Fruit fly (Drosophila melanogaster) whole organism, prepupa: Measurements from ENCODE around the gene CG33687.
A peak's percentile ranks its signal among the peaks of the same experiment; 100 is the strongest.

ENCODE experiments used
- Blimp-1 ChIP-seq: fragments of 200-800 bp; sonication (Bioruptor generic); optimal IDR thresholded peaks from 3 replicates; lab custom pipeline; 2017; ENCODE audit warnings: missing biosample characterization, missing genetic modification characterization, mild to moderate bottlenecking, moderate library complexity, missing genetic modification reagents
- CG11294 ChIP-seq: fragments of 200-800 bp; sonication (Bioruptor generic); IDR thresholded peaks from 2 replicates; pipeline ENCODE4 v1.3.6; 2022; ENCODE audit warnings: missing biosample characterization, missing genetic modification characterization
- CG11762 ChIP-seq: fragments of 200-800 bp; sonication (Bioruptor generic); optimal IDR thresholded peaks from 3 replicates; lab custom pipeline; 2016; ENCODE audit warnings: missing biosample characterization, missing genetic modification characterization; ENCODE audit not compliant: insufficient read depth
- CG11902 ChIP-seq: fragments of 200-800 bp; sonication (Bioruptor generic); optimal IDR thresholded peaks from 3 replicates; lab custom pipeline; 2016; ENCODE audit warnings: missing biosample characterization, missing genetic modification characterization
- CG15336 ChIP-seq: fragments of 200-800 bp; sonication (Bioruptor generic); IDR thresholded peaks from 2 replicates; pipeline ENCODE4 v1.3.6; 2022; ENCODE audit warnings: missing biosample characterization, missing genetic modification characterization
- CG1621 ChIP-seq: fragments of 200-800 bp; sonication (Bioruptor generic); optimal IDR thresholded peaks from 3 replicates; lab custom pipeline; 2018; ENCODE audit warnings: missing biosample characterization, mild to moderate bottlenecking, missing genetic modification characterization
- CG16779 ChIP-seq: fragments of 200-800 bp; sonication (Bioruptor generic); optimal IDR thresholded peaks from 3 replicates; lab custom pipeline; 2017; ENCODE audit warnings: missing biosample characterization, mild to moderate bottlenecking, missing genetic modification characterization
- CG3032 ChIP-seq: fragments of 200-800 bp; optimal IDR thresholded peaks from 2 replicates; lab custom pipeline; 2019; ENCODE audit warnings: missing biosample characterization, mild to moderate bottlenecking, missing genetic modification characterization, moderate library complexity
- CG31627 ChIP-seq: fragments of 200-800 bp; sonication (Bioruptor generic); optimal IDR thresholded peaks from 3 replicates; lab custom pipeline; 2016; ENCODE audit warnings: missing biosample characterization, missing genetic modification characterization
- CG32006 ChIP-seq: fragments of 200-800 bp; sonication (Bioruptor generic); optimal IDR thresholded peaks from 3 replicates; lab custom pipeline; 2017; ENCODE audit warnings: missing biosample characterization, mild to moderate bottlenecking, missing genetic modification characterization
- CG34406 ChIP-seq: fragments of 200-800 bp; sonication (Bioruptor generic); optimal IDR thresholded peaks from 3 replicates; lab custom pipeline; 2016; ENCODE audit warnings: missing biosample characterization, missing genetic modification characterization
- CG3919 ChIP-seq: fragments of 200-800 bp; sonication (Bioruptor generic); optimal IDR thresholded peaks from 3 replicates; lab custom pipeline; 2016; ENCODE audit warnings: missing biosample characterization, missing genetic modification characterization
- CG4318 ChIP-seq: fragments of 200-800 bp; sonication (Bioruptor generic); optimal IDR thresholded peaks from 3 replicates; lab custom pipeline; 2017; ENCODE audit warnings: missing biosample characterization, mild to moderate bottlenecking, missing genetic modification characterization
- CG6163 ChIP-seq: fragments of 200-800 bp; sonication (Bioruptor generic); IDR thresholded peaks from 3 replicates; pipeline ENCODE4 v1.3.6; 2022; ENCODE audit warnings: missing biosample characterization, missing genetic modification characterization
- CG6276 ChIP-seq: fragments of 200-800 bp; sonication (Bioruptor generic); optimal IDR thresholded peaks from 2 replicates; lab custom pipeline; 2017; ENCODE audit warnings: missing biosample characterization, mild to moderate bottlenecking, missing genetic modification characterization
- CG6792 ChIP-seq: fragments of 200-800 bp; sonication (Bioruptor generic); optimal IDR thresholded peaks from 3 replicates; lab custom pipeline; 2016; ENCODE audit warnings: missing biosample characterization, missing genetic modification characterization
- CG6808 ChIP-seq: fragments of 200-800 bp; sonication (Bioruptor generic); optimal IDR thresholded peaks from 3 replicates; lab custom pipeline; 2017; ENCODE audit warnings: missing biosample characterization, missing genetic modification characterization, mild to moderate bottlenecking, moderate library complexity, missing genetic modification reagents
- CG6854 ChIP-seq: fragments of 200-800 bp; sonication (Bioruptor generic); optimal IDR thresholded peaks from 2 replicates; lab custom pipeline; 2017; ENCODE audit warnings: missing biosample characterization, mild to moderate bottlenecking, missing genetic modification characterization
- CG7368 ChIP-seq: fragments of 200-800 bp; sonication (Bioruptor generic); optimal IDR thresholded peaks from 3 replicates; lab custom pipeline; 2016; ENCODE audit warnings: missing biosample characterization, missing genetic modification characterization
- CG8119 ChIP-seq: fragments of 200-800 bp; sonication (Bioruptor generic); IDR thresholded peaks from 3 replicates; pipeline ENCODE4 v1.3.6; 2022; ENCODE audit warnings: missing biosample characterization, missing genetic modification characterization
- CG8632 ChIP-seq: fragments of 200-800 bp; sonication (Bioruptor generic); optimal IDR thresholded peaks from 3 replicates; lab custom pipeline; 2016; ENCODE audit warnings: missing biosample characterization, missing genetic modification characterization
- CG9139 ChIP-seq: fragments of 200-800 bp; sonication (Bioruptor generic); optimal IDR thresholded peaks from 3 replicates; lab custom pipeline; 2017; ENCODE audit warnings: missing biosample characterization, mild to moderate bottlenecking, missing genetic modification characterization
- Eip75B ChIP-seq: fragments of 200-800 bp; sonication (Bioruptor generic); optimal IDR thresholded peaks from 3 replicates; lab custom pipeline; 2016; ENCODE audit warnings: missing biosample characterization, missing genetic modification characterization
- Eip93F ChIP-seq: fragments of 200-800 bp; sonication (Bioruptor generic); optimal IDR thresholded peaks from 2 replicates; lab custom pipeline; 2016; ENCODE audit warnings: missing biosample characterization, mild to moderate bottlenecking, missing genetic modification characterization
- Ets21C ChIP-seq: fragments of 200-800 bp; sonication (Bioruptor generic); optimal IDR thresholded peaks from 3 replicates; lab custom pipeline; 2016; ENCODE audit warnings: missing biosample characterization, missing genetic modification characterization
- Ets96B ChIP-seq: fragments of 200-800 bp; optimal IDR thresholded peaks from 2 replicates; lab custom pipeline; 2019; ENCODE audit warnings: missing biosample characterization, mild to moderate bottlenecking, missing genetic modification characterization, moderate library complexity
- Gug ChIP-seq: fragments of 200-800 bp; sonication (Bioruptor generic); IDR thresholded peaks from 2 replicates; pipeline ENCODE4 v1.3.6; 2022; ENCODE audit warnings: missing biosample characterization, missing genetic modification characterization
- Hr38 ChIP-seq: sonication (Bioruptor generic); optimal IDR thresholded peaks from 2 replicates; lab custom pipeline; 2016; ENCODE audit warnings: missing biosample characterization, missing genetic modification characterization
- Hr4 ChIP-seq: fragments of 200-800 bp; sonication (Bioruptor generic); optimal IDR thresholded peaks from 3 replicates; lab custom pipeline; 2016; ENCODE audit warnings: missing biosample characterization, missing genetic modification characterization
- Lpt ChIP-seq: fragments of 200-800 bp; sonication (Bioruptor generic); optimal IDR thresholded peaks from 3 replicates; lab custom pipeline; 2016; ENCODE audit warnings: missing biosample characterization, missing genetic modification characterization
- Met ChIP-seq: fragments of 200-800 bp; sonication (Bioruptor generic); optimal IDR thresholded peaks from 3 replicates; lab custom pipeline; 2016; ENCODE audit warnings: missing biosample characterization, missing genetic modification characterization
- OdsH ChIP-seq: fragments of 200-800 bp; sonication (Bioruptor generic); optimal IDR thresholded peaks from 3 replicates; lab custom pipeline; 2016; ENCODE audit warnings: missing biosample characterization, missing genetic modification characterization
- Smox ChIP-seq: fragments of 200-800 bp; sonication (Bioruptor generic); optimal IDR thresholded peaks from 3 replicates; lab custom pipeline; 2016; ENCODE audit warnings: missing biosample characterization, missing genetic modification characterization
- Sox102F ChIP-seq: fragments of 200-800 bp; sonication (Bioruptor generic); optimal IDR thresholded peaks from 2 replicates; lab custom pipeline; 2016; ENCODE audit warnings: missing biosample characterization, mild to moderate bottlenecking, missing genetic modification characterization
- Sox14 ChIP-seq: fragments of 200-800 bp; sonication (Bioruptor generic); optimal IDR thresholded peaks from 3 replicates; lab custom pipeline; 2016; ENCODE audit warnings: missing biosample characterization, missing genetic modification characterization
- Sox15 ChIP-seq: fragments of 200-800 bp; sonication (Bioruptor generic); optimal IDR thresholded peaks from 3 replicates; lab custom pipeline; 2016; ENCODE audit warnings: missing biosample characterization, missing genetic modification characterization
- achi ChIP-seq: fragments of 200-800 bp; sonication (Bioruptor generic); optimal IDR thresholded peaks from 3 replicates; lab custom pipeline; 2016; ENCODE audit warnings: missing biosample characterization, missing genetic modification characterization
- acj6 ChIP-seq: fragments of 200-800 bp; sonication (Bioruptor generic); optimal IDR thresholded peaks from 3 replicates; lab custom pipeline; 2016; ENCODE audit warnings: missing biosample characterization, missing genetic modification characterization
- dac ChIP-seq: fragments of 200-800 bp; sonication (Bioruptor generic); optimal IDR thresholded peaks from 2 replicates; lab custom pipeline; 2017; ENCODE audit warnings: missing biosample characterization, mild to moderate bottlenecking, missing genetic modification characterization
- dsx ChIP-seq: fragments of 200-800 bp; optimal IDR thresholded peaks from 3 replicates; lab custom pipeline; 2019; ENCODE audit warnings: missing biosample characterization, mild to moderate bottlenecking, missing genetic modification characterization, moderate library complexity; ENCODE audit not compliant: poor library complexity, severe bottlenecking
- eg ChIP-seq: fragments of 200-800 bp; sonication (Bioruptor generic); IDR thresholded peaks from 3 replicates; pipeline ENCODE4 v1.3.6; 2022; ENCODE audit warnings: missing biosample characterization, missing genetic modification characterization
- esn ChIP-seq: fragments of 200-800 bp; sonication (Bioruptor generic); optimal IDR thresholded peaks from 2 replicates; lab custom pipeline; 2016; ENCODE audit warnings: missing biosample characterization, mild to moderate bottlenecking, missing genetic modification characterization, moderate library complexity
- fd59A ChIP-seq: fragments of 200-800 bp; sonication (Bioruptor generic); optimal IDR thresholded peaks from 2 replicates; lab custom pipeline; 2017; ENCODE audit warnings: missing biosample characterization, mild to moderate bottlenecking, missing genetic modification characterization, missing genetic modification reagents
- fd85E ChIP-seq: fragments of 200-800 bp; sonication (Bioruptor generic); optimal IDR thresholded peaks from 3 replicates; lab custom pipeline; 2016; ENCODE audit warnings: missing biosample characterization, missing genetic modification characterization
- fkh ChIP-seq: fragments of 200-800 bp; sonication (Bioruptor generic); optimal IDR thresholded peaks from 3 replicates; lab custom pipeline; 2017; ENCODE audit warnings: missing biosample characterization, mild to moderate bottlenecking, missing genetic modification characterization, moderate library complexity
- lz ChIP-seq: fragments of 200-800 bp; sonication (Bioruptor generic); optimal IDR thresholded peaks from 3 replicates; lab custom pipeline; 2016; ENCODE audit warnings: missing biosample characterization, missing genetic modification characterization
- net ChIP-seq: fragments of 200-800 bp; sonication (Bioruptor generic); optimal IDR thresholded peaks from 3 replicates; lab custom pipeline; 2016; ENCODE audit warnings: missing biosample characterization, missing genetic modification characterization
- salr ChIP-seq, 2 experiments: fragments of 200-800 bp; sonication (Bioruptor generic); optimal IDR thresholded peaks; 3 replicates each; lab custom pipeline; 2016 to 2018; ENCODE audit warnings: missing biosample characterization in 2 of 2, missing genetic modification characterization in 2 of 2, mild to moderate bottlenecking in 1 of 2
- svp ChIP-seq: fragments of 200-800 bp; sonication (Bioruptor generic); peaks from one replicate; lab custom pipeline; 2016; ENCODE audit warnings: missing biosample characterization, missing genetic modification characterization
- topi ChIP-seq: fragments of 200-800 bp; sonication (Bioruptor generic); optimal IDR thresholded peaks from 3 replicates; lab custom pipeline; 2016; ENCODE audit warnings: missing biosample characterization, missing genetic modification characterization
- vri ChIP-seq: fragments of 200-800 bp; sonication (Bioruptor generic); optimal IDR thresholded peaks from 3 replicates; lab custom pipeline; 2016; ENCODE audit warnings: missing biosample characterization, mild to moderate bottlenecking, missing genetic modification characterization

The CG33687 gene

dm6 chr3L:16161847-16162556, 35.7 kb upstream of the CG33687 start:
- no peak for TF ChIP-seq Hr38
- no peak for TF ChIP-seq CG6854 (GFP tag; lab: Kevin White, UChicago)
- TF ChIP-seq CG8119 (GFP tag; lab: Robert Waterston, UW): peak; percentile 85
- peak; percentile 93 for TF ChIP-seq CG32006 (GFP tag; lab: Kevin White, UChicago)
- no peak for TF ChIP-seq vri (GFP tag; lab: Kevin White, UChicago)
- no peak for TF ChIP-seq CG9139 (GFP tag; lab: Kevin White, UChicago)
- TF ChIP-seq eg (GFP tag; lab: Robert Waterston, UW): peak; percentile 75
- TF ChIP-seq Lpt: peak; percentile 72
- TF ChIP-seq CG4318: peak; percentile 78
- TF ChIP-seq CG11902 (GFP tag; lab: Kevin White, UChicago): peak; percentile 45
- no peak for TF ChIP-seq Blimp-1 (GFP tag; lab: Kevin White, UChicago)
- peak; percentile 69; the same call in 1 of the 2 replicates for TF ChIP-seq CG11294 (GFP tag; lab: Robert Waterston, UW)
- TF ChIP-seq Hr4 (GFP tag; lab: Kevin White, UChicago): peak; percentile 89
- peak; percentile 33 for TF ChIP-seq dsx
- peak; percentile 61 for TF ChIP-seq CG6792 (GFP tag; lab: Kevin White, UChicago)
- peak; percentile 54 for TF ChIP-seq CG11762
- peak; percentile 63 for TF ChIP-seq CG3032
- peak; percentile 40 for TF ChIP-seq Sox15 (GFP tag; lab: Kevin White, UChicago)
- TF ChIP-seq fd85E: peak; percentile 13
- TF ChIP-seq CG6808 (GFP tag; lab: Kevin White, UChicago): peak; percentile 56
- peak; percentile 43 for TF ChIP-seq CG31627 (GFP tag; lab: Kevin White, UChicago)
- peak; percentile 47 for TF ChIP-seq Sox102F (GFP tag; lab: Kevin White, UChicago)
- peak; percentile 76 for TF ChIP-seq acj6
- no peak for TF ChIP-seq lz
- TF ChIP-seq CG16779 (tag; lab: Kevin White, UChicago): peak; percentile 27
- TF ChIP-seq topi (GFP tag; lab: Kevin White, UChicago): peak; percentile 43
- TF ChIP-seq salr (GFP tag; optimal IDR thresholded peaks at IDR 0.05; lab: Kevin White, UChicago): peak in 1 of 2 experiments; percentile 71
- TF ChIP-seq fd59A (GFP tag; lab: Kevin White, UChicago): peak; percentile 30
- TF ChIP-seq achi (GFP tag; lab: Kevin White, UChicago): peak; percentile 84
- TF ChIP-seq CG3919 (GFP tag; lab: Kevin White, UChicago): peak; percentile 78
- peak; percentile 24 for TF ChIP-seq CG1621 (tag; lab: Kevin White, UChicago)
- peak; percentile 25 for TF ChIP-seq Smox (GFP tag; lab: Kevin White, UChicago)
- peak; percentile 84 for TF ChIP-seq OdsH (GFP tag; lab: Kevin White, UChicago)
- peak; percentile 88 for TF ChIP-seq CG15336 (GFP tag; lab: Robert Waterston, UW)
- no peak for TF ChIP-seq CG7368 (GFP tag; lab: Kevin White, UChicago)
- peak; percentile 75 for TF ChIP-seq net (GFP tag; lab: Kevin White, UChicago)
- peak; percentile 53 for TF ChIP-seq CG6163 (GFP tag; lab: Robert Waterston, UW)
- TF ChIP-seq svp (GFP tag; lab: Kevin White, UChicago): no peak
- peak; percentile 74 for TF ChIP-seq Gug
- peak; percentile 65 for TF ChIP-seq dac
- peak; percentile 57 for TF ChIP-seq CG8632 (GFP tag; lab: Kevin White, UChicago)
- TF ChIP-seq Ets21C (GFP tag; lab: Kevin White, UChicago): no peak
- peak; percentile 53 for TF ChIP-seq Met (GFP tag; lab: Kevin White, UChicago)
- TF ChIP-seq fkh (GFP tag; lab: Kevin White, UChicago): peak; percentile 46
- TF ChIP-seq CG6276: peak; percentile 84
- TF ChIP-seq esn (GFP tag; lab: Kevin White, UChicago): peak; percentile 56
- TF ChIP-seq Sox14: peak; percentile 85
- TF ChIP-seq Ets96B (tag; lab: Kevin White, UChicago): peak; percentile 61
- peak; percentile 67 for TF ChIP-seq CG34406 (GFP tag; lab: Kevin White, UChicago)
- TF ChIP-seq Eip93F (GFP tag; lab: Kevin White, UChicago): no peak
- TF ChIP-seq Eip75B (GFP tag; lab: Kevin White, UChicago): peak; percentile 57
